Fruit fly (Drosophila melanogaster) whole organism, adult: ENCODE data around the gene sqz.
A peak's percentile ranks its signal among the peaks of the same experiment; 100 is the strongest.

Experiments used
- CG11617 ChIP-seq: fragments of 200-800 bp; sonication (Bioruptor generic); optimal IDR thresholded peaks from 2 replicates; lab custom pipeline; 2017; ENCODE audit warnings: mild to moderate bottlenecking, missing biosample characterization, missing genetic modification reagents, missing genetic modification characterization
- CG12768 ChIP-seq: fragments of 200-800 bp; sonication (Bioruptor generic); optimal IDR thresholded peaks from 2 replicates; lab custom pipeline; 2017; ENCODE audit warnings: missing biosample characterization, missing genetic modification characterization, mild to moderate bottlenecking, moderate library complexity, missing genetic modification reagents
- CG14711 ChIP-seq: fragments of 200-800 bp; sonication (Bioruptor generic); optimal IDR thresholded peaks from 2 replicates; lab custom pipeline; 2018; ENCODE audit warnings: missing biosample characterization, mild to moderate bottlenecking, missing genetic modification characterization, moderate library complexity
- CG1620 ChIP-seq: fragments of 200-800 bp; sonication (Bioruptor generic); optimal IDR thresholded peaks from 2 replicates; lab custom pipeline; 2016; ENCODE audit warnings: missing biosample characterization, missing genetic modification characterization
- CG33017 ChIP-seq: fragments of 200-800 bp; sonication (Bioruptor generic); optimal IDR thresholded peaks from 2 replicates; lab custom pipeline; 2018; ENCODE audit warnings: missing biosample characterization, mild to moderate bottlenecking, missing genetic modification characterization, moderate library complexity
- CG5204 ChIP-seq: fragments of 200-800 bp; sonication (Bioruptor generic); optimal IDR thresholded peaks from 2 replicates; lab custom pipeline; 2016; ENCODE audit warnings: missing biosample characterization, missing genetic modification characterization
- CG7045 ChIP-seq: fragments of 200-800 bp; sonication (Bioruptor generic); optimal IDR thresholded peaks from 2 replicates; lab custom pipeline; 2017; ENCODE audit warnings: missing biosample characterization, mild to moderate bottlenecking, missing genetic modification characterization
- CG7101 ChIP-seq: fragments of 200-800 bp; sonication (Bioruptor generic); optimal IDR thresholded peaks from 2 replicates; lab custom pipeline; 2018; ENCODE audit warnings: missing biosample characterization, mild to moderate bottlenecking, missing genetic modification characterization, moderate library complexity
- Clk ChIP-seq: fragments of 200-800 bp; sonication (Bioruptor generic); optimal IDR thresholded peaks from 2 replicates; lab custom pipeline; 2017; ENCODE audit warnings: missing biosample characterization, missing genetic modification characterization
- Crg-1 ChIP-seq: fragments of 200-800 bp; sonication (Bioruptor generic); optimal IDR thresholded peaks from 2 replicates; lab custom pipeline; 2016; ENCODE audit warnings: missing biosample characterization, missing genetic modification characterization
- Hr96 ChIP-seq: fragments of 200-800 bp; sonication (Bioruptor generic); optimal IDR thresholded peaks from 2 replicates; lab custom pipeline; 2016; ENCODE audit warnings: missing biosample characterization, missing genetic modification characterization
- Mnt ChIP-seq: fragments of 200-800 bp; sonication (Bioruptor generic); optimal IDR thresholded peaks from 2 replicates; lab custom pipeline; 2016; ENCODE audit warnings: missing biosample characterization, mild to moderate bottlenecking, missing genetic modification characterization
- bab1 ChIP-seq: fragments of 200-800 bp; sonication (Bioruptor generic); optimal IDR thresholded peaks from 3 replicates; lab custom pipeline; 2019; ENCODE audit warnings: missing biosample characterization, mild to moderate bottlenecking, missing genetic modification characterization, moderate library complexity
- cic ChIP-seq: fragments of 200-800 bp; sonication (Bioruptor generic); optimal IDR thresholded peaks from 2 replicates; lab custom pipeline; 2017; ENCODE audit warnings: missing biosample characterization, mild to moderate bottlenecking, missing genetic modification characterization, moderate library complexity
- cnc ChIP-seq, 2 experiments: fragments of >200 bp; optimal IDR thresholded peaks; 2 replicates each; lab custom pipeline; 2017
- kay ChIP-seq: fragments of 200-800 bp; sonication (Bioruptor generic); peaks from one replicate; lab custom pipeline; 2016; ENCODE audit warnings: missing biosample characterization, missing genetic modification characterization, borderline replicate concordance
- ovo ChIP-seq: fragments of 200-800 bp; sonication (Bioruptor generic); optimal IDR thresholded peaks from 2 replicates; lab custom pipeline; 2016; ENCODE audit warnings: missing biosample characterization, missing genetic modification characterization
- pad ChIP-seq: fragments of 200-800 bp; sonication (Bioruptor generic); optimal IDR thresholded peaks from 3 replicates; lab custom pipeline; 2017; ENCODE audit warnings: missing biosample characterization, missing genetic modification characterization, mild to moderate bottlenecking, moderate library complexity, missing genetic modification reagents
- tj ChIP-seq: fragments of 200-800 bp; sonication (Bioruptor generic); optimal IDR thresholded peaks from 3 replicates; lab custom pipeline; 2017; ENCODE audit warnings: missing biosample characterization, mild to moderate bottlenecking, missing genetic modification characterization, moderate library complexity
- toe ChIP-seq: fragments of 200-800 bp; sonication (Bioruptor generic); optimal IDR thresholded peaks from 2 replicates; lab custom pipeline; 2016; ENCODE audit warnings: missing biosample characterization, missing genetic modification characterization

The sqz gene

DNA sequence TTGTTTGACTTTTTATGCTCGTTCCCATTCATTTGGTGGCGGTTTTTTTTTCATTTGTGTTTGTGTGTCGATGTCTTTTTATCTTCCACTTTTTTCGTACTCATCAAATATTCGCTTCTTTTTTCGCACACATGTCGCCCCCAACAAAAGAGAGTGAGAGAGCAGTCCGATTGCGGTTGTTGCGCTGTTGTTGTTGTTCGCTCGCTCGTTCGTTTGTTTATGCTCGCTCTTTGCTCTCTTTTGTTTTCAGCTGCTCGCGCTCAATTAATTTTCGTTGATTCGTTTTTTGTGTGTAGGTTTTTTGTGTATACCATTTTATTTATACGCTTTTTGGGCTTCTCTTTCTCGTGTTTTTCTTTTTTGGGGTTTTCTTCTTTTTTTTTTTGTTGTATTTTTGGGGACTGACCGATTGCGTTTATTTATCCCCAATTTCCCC, 1.6 kb downstream of the sqz start:
- TF ChIP-seq bab1 (GFP tag; lab: Kevin White, UChicago) (peak; percentile 5), Mnt (peak; percentile 30), cic (GFP tag; lab: Kevin White, UChicago) (peak; percentile 35), tj (peak; percentile 64), Hr96 (GFP tag; lab: Kevin White, UChicago) (no peak)

DNA sequence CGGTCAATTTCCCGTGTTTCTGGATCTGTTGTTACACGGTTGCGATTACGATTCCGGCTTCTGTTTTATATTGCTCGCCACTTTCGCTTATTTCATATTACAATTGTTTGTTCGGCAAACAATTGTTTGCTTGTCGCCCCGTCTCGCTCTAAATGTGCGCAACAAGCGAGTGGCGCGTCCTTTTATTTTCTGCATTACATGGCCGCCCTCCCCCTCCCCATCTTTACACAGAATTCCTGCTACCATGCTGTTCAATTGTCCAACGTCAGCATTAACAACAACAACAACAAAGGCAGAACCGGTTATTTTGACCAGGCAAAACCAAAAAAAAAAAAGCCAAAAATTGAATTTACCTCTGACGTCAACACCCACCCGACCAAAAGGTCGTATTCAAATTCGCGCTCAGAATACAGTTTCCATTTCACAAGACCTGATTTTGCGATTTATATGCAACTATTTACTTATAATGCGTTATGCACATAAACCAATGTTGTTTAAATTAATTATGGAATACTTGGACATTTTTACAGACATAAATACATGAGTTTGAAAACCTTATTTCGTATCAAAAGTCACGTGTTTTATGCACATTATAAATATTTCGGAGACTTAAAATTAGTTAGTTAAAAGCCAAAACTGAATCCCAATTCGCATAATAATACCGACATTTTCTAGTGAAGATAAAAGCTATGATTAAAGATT, 2.2 kb downstream of the sqz start:
- TF ChIP-seq tj (peak; percentile 79), ovo (no peak)

DNA sequence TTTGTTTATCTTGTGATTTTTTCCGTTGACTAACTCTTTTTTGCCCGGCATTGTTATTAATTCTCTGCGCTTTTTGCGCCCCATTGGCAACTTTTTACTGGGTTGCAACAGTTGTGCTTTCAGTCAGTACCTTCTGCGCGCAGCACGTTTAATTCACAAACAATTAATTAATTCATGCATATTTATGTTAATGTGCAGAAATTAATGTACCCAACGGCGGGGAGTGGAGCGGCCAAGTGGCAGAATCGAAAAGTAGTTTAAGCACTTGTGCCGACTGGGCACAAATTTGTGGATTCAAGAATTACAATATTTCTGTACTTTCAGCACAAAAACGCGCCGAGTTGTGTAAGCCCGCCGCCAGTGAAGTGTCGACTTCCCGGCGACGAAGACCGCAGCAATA, 3.5 kb downstream of the sqz start:
- TF ChIP-seq CG14711 (tag; lab: Kevin White, UChicago) = peak; percentile 31
- TF ChIP-seq tj = peak; percentile 100
- TF ChIP-seq Crg-1 (GFP tag; lab: Kevin White, UChicago) = no peak
- no peak for TF ChIP-seq CG1620
- no peak for TF ChIP-seq CG5204 (GFP tag; lab: Kevin White, UChicago)

DNA sequence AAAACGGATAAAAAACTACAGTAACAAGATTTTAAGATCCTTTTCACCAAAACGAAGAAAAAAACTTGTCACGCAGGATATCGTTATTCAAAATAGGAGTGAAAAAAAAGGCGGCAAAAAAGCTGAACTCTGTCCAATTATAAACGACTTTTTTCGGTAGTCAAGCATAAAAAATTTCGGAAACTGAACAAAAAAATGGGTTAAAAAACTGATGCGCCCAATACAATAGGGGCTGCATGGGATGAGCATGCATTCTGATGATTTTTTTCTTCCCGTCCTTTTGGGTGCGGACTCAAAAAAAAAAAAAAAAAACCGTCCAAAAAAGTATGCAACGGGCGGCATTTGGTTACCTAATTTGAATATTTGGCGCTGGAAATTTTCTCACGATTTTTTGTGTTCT, 10.5 kb downstream of the sqz start:
- TF ChIP-seq kay (GFP tag; lab: Kevin White, UChicago) (no peak), CG7045 (GFP tag; lab: Kevin White, UChicago) (no peak), CG33017 (no peak), toe (GFP tag; lab: Kevin White, UChicago) (no peak), CG14711 (tag; lab: Kevin White, UChicago) (no peak), CG7101 (tag; lab: Kevin White, UChicago) (no peak), tj (no peak), cic (GFP tag; lab: Kevin White, UChicago) (no peak), pad (GFP tag; lab: Kevin White, UChicago) (no peak), CG1620 (no peak), cnc (optimal IDR thresholded peaks at IDR 0.05; lab: Kevin White, UChicago) (no peak), Crg-1 (GFP tag; lab: Kevin White, UChicago) (no peak), Hr96 (GFP tag; lab: Kevin White, UChicago) (no peak), Clk (GFP tag; lab: Kevin White, UChicago) (no peak), CG5204 (GFP tag; lab: Kevin White, UChicago) (no peak), Mnt (no peak), CG12768 (GFP tag; lab: Kevin White, UChicago) (no peak), ovo (no peak)

DNA sequence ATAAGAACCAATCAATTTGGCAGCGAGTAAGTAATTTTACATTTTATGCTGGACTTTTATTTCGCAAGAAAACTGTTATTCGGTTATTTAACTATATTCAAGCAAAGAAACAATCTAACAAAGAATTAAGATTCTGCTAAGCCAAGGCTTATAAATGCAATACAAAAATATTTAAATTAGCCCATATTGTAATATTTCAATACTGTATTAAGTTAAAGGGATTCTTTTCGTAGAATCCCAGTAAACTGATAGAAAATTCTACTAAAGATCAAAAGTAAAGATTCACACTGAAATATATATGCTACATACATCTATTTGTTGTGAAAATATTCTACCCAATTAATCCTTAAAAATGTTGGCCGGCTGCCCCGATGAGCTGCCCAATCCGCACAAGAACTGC, 12.7 kb downstream of the sqz start, which contains the start of gene CG14282:
CG14282 (plus strand) TSS at position 301 of the 400 bp plus-strand sequence.
- TF ChIP-seq CG11617 (GFP tag; lab: Kevin White, UChicago) (no peak), pad (GFP tag; lab: Kevin White, UChicago) (no peak), Mnt (no peak), CG7045 (GFP tag; lab: Kevin White, UChicago) (no peak), CG1620 (no peak), kay (GFP tag; lab: Kevin White, UChicago) (no peak), CG14711 (tag; lab: Kevin White, UChicago) (no peak), toe (GFP tag; lab: Kevin White, UChicago) (no peak), bab1 (GFP tag; lab: Kevin White, UChicago) (no peak), Crg-1 (GFP tag; lab: Kevin White, UChicago) (no peak)

DNA sequence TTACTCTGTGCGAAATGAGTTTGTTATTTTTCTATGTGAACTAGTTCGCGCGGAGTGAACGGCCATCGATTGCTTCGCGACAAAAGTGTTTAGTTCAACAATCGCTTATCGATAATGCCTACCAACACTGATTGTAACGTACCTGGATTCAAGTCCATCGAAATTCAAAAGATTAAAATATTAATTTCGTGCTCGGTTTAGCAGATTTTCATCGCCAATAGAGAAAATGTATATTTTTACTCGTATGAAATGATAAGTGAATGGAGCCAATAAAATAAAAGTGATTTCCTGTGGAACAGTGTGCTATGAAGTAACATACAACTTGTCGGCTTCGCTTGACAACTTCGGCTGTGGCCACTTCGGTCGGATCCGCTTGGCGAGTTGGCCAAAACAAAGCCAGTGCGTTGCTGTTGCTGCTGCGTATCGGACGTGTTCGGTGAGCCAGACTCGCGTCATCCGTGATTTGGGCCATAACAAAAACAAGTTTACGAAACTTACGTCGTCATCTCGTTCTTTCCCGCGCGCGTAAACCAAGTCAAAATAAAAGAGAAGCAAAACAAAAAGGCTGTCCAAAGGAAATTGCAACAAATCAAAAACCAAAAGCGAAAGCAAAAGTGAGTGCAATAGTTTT, 16.4 kb downstream of the sqz start, which contains the start of the genes CG5555 and myd:
CG5555 (minus strand) TSS at position 276 of the 631 bp plus-strand sequence.
myd (plus strand) TSS at position 397 of the 631 bp plus-strand sequence.
- TF ChIP-seq CG7101 (tag; lab: Kevin White, UChicago) = peak; percentile 16
- peak; percentile 24 for TF ChIP-seq bab1 (GFP tag; lab: Kevin White, UChicago)
- peak; percentile 20 for TF ChIP-seq Hr96 (GFP tag; lab: Kevin White, UChicago)
- TF ChIP-seq kay (GFP tag; lab: Kevin White, UChicago) = peak; percentile 53
- no peak for TF ChIP-seq CG7045 (GFP tag; lab: Kevin White, UChicago)
- no peak for TF ChIP-seq CG1620
- TF ChIP-seq tj = peak; percentile 82
- no peak for TF ChIP-seq Mnt
- TF ChIP-seq Crg-1 (GFP tag; lab: Kevin White, UChicago) = peak; percentile 41

DNA sequence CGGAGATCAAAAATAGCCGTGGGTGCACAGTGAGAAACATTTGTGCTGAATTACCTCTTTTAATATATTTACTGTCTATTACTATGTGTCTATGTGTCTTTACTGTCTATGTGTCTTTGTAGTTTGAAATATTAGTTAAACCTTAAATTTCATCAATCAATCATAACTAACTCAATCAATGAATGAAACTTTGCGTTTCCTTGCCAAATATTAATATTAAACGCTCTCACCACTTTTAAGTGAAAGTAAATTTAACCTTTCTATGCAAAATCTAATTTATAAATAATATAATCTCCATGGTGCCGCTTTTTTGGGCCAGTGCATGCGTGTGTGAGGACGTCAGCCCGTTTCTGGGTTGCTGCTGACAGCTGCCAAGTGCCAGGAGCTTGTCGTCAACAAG, 17.2 kb downstream of the sqz start:
- TF ChIP-seq CG5204 (GFP tag; lab: Kevin White, UChicago) (peak; percentile 18), CG33017 (no peak)
